Worm (Caenorhabditis elegans) whole organism, L2 larva: ENCODE results near the gene R05G9.1.
A peak's percentile ranks its signal among the peaks of the same experiment; 100 is the strongest.

Source experiments
- C34F6.9 ChIP-seq: fragments of 150-350 bp; optimal IDR thresholded peaks from 2 replicates; lab custom pipeline; 2014; ENCODE audit warnings: missing biosample characterization, missing genetic modification characterization
- F13H6.1 ChIP-seq: sonication (generic microtip); optimal IDR thresholded peaks from 2 replicates; lab custom pipeline; 2016; ENCODE audit warnings: missing genetic modification characterization, missing compliant biosample characterization
- R02D3.7 ChIP-seq: fragments of 150-350 bp; optimal IDR thresholded peaks from 2 replicates; lab custom pipeline; 2014; ENCODE audit warnings: missing biosample characterization, missing genetic modification characterization
- Y55F3AM.14 ChIP-seq: fragments of 200-800 bp; sonication (Bioruptor generic); optimal IDR thresholded peaks from 2 replicates; lab custom pipeline; 2018; ENCODE audit warnings: mild to moderate bottlenecking, missing genetic modification characterization, missing compliant biosample characterization
- ZK546.5 ChIP-seq: sonication (generic microtip); optimal IDR thresholded peaks from 2 replicates; lab custom pipeline; 2017; ENCODE audit warnings: missing biosample characterization, missing genetic modification characterization
- alr-1 ChIP-seq: fragments of 150-350 bp; optimal IDR thresholded peaks from 2 replicates; lab custom pipeline; 2014; ENCODE audit warnings: missing biosample characterization, missing genetic modification characterization
- ama-1 ChIP-seq: fragments of 150-350 bp; optimal IDR thresholded peaks from 2 replicates; lab custom pipeline; 2018; ENCODE audit warnings: inconsistent platforms
- blmp-1 ChIP-seq: sonication (generic microtip); optimal IDR thresholded peaks from 2 replicates; lab custom pipeline; 2017; ENCODE audit warnings: missing genetic modification characterization, mild to moderate bottlenecking, missing compliant biosample characterization, antibody characterized with exemption, moderate library complexity; ENCODE audit not compliant: insufficient read depth
- ceh-16 ChIP-seq: fragments of 150-350 bp; optimal IDR thresholded peaks from 2 replicates; lab custom pipeline; 2014; ENCODE audit warnings: missing biosample characterization, missing genetic modification characterization
- ceh-82 ChIP-seq: fragments of 150-350 bp; optimal IDR thresholded peaks from 2 replicates; lab custom pipeline; 2014; ENCODE audit warnings: missing biosample characterization, missing genetic modification characterization
- dmd-4 ChIP-seq: sonication (generic microtip); optimal IDR thresholded peaks from 2 replicates; lab custom pipeline; 2017; ENCODE audit warnings: missing biosample characterization, missing genetic modification characterization
- egl-27 ChIP-seq: sonication (generic microtip); optimal IDR thresholded peaks from 3 replicates; lab custom pipeline; 2017; ENCODE audit warnings: missing biosample characterization, missing genetic modification reagents, missing genetic modification characterization
- elt-1 ChIP-seq: fragments of 150-350 bp; optimal IDR thresholded peaks from 2 replicates; lab custom pipeline; 2014; ENCODE audit warnings: missing biosample characterization, missing genetic modification characterization
- fos-1 ChIP-seq: fragments of 150-350 bp; optimal IDR thresholded peaks from 2 replicates; lab custom pipeline; 2014; ENCODE audit warnings: missing biosample characterization, missing genetic modification characterization
- gmeb-1 ChIP-seq: fragments of 150-350 bp; optimal IDR thresholded peaks from 2 replicates; lab custom pipeline; 2014; ENCODE audit warnings: missing biosample characterization, missing genetic modification characterization
- lin-11 ChIP-seq: fragments of 150-350 bp; sonication (generic microtip); optimal IDR thresholded peaks from 2 replicates; lab custom pipeline; 2014; ENCODE audit warnings: missing biosample characterization, missing genetic modification characterization, inconsistent platforms, mixed read lengths
- lin-13 ChIP-seq: fragments of 150-350 bp; optimal IDR thresholded peaks from 2 replicates; lab custom pipeline; 2014; ENCODE audit warnings: missing biosample characterization, missing genetic modification reagents, missing genetic modification characterization
- lin-39 ChIP-seq: fragments of 150-350 bp; optimal IDR thresholded peaks from 2 replicates; lab custom pipeline; 2014; ENCODE audit warnings: missing biosample characterization, missing genetic modification reagents, missing genetic modification characterization
- lsy-2 ChIP-seq, 2 experiments: fragments of 150-350 bp in 1 of 2; sonication (generic microtip) in 1 of 2; optimal IDR thresholded peaks; 2 replicates each; lab custom pipeline; 2014 to 2017; ENCODE audit warnings: missing biosample characterization in 2 of 2, missing genetic modification characterization in 2 of 2
- mbf-1 ChIP-seq: sonication (generic microtip); optimal IDR thresholded peaks from 2 replicates; lab custom pipeline; 2017; ENCODE audit warnings: missing biosample characterization, missing genetic modification characterization
- mdl-1 ChIP-seq, 2 experiments: fragments of 150-350 bp in 1 of 2; sonication (generic microtip) in 1 of 2; optimal IDR thresholded peaks; 2 replicates each; lab custom pipeline; 2017; ENCODE audit warnings: missing biosample characterization in 2 of 2, missing genetic modification characterization in 2 of 2
- nhr-10 ChIP-seq: sonication (generic microtip); optimal IDR thresholded peaks from 2 replicates; lab custom pipeline; 2017; ENCODE audit warnings: missing biosample characterization, missing genetic modification characterization
- nhr-12 ChIP-seq: fragments of 150-350 bp; optimal IDR thresholded peaks from 2 replicates; lab custom pipeline; 2014; ENCODE audit warnings: missing biosample characterization, missing genetic modification characterization
- nhr-237 ChIP-seq: fragments of 150-350 bp; optimal IDR thresholded peaks from 2 replicates; lab custom pipeline; 2014; ENCODE audit warnings: missing biosample characterization, missing genetic modification characterization
- nhr-25 ChIP-seq: fragments of 150-350 bp; sonication (generic microtip); optimal IDR thresholded peaks from 3 replicates; lab custom pipeline; 2014; ENCODE audit warnings: missing biosample characterization, missing genetic modification characterization
- nhr-6 ChIP-seq: fragments of 150-350 bp; optimal IDR thresholded peaks from 2 replicates; lab custom pipeline; 2014; ENCODE audit warnings: missing biosample characterization, missing genetic modification characterization
- nhr-77 ChIP-seq: fragments of 150-350 bp; optimal IDR thresholded peaks from 2 replicates; lab custom pipeline; 2014; ENCODE audit warnings: missing biosample characterization, missing genetic modification characterization
- peb-1 ChIP-seq: fragments of 150-350 bp; optimal IDR thresholded peaks from 2 replicates; lab custom pipeline; 2014; ENCODE audit warnings: missing biosample characterization, missing genetic modification characterization
- sem-4 ChIP-seq: fragments of 150-350 bp; optimal IDR thresholded peaks from 2 replicates; lab custom pipeline; 2014; ENCODE audit warnings: missing biosample characterization, missing genetic modification reagents, missing genetic modification characterization
- skn-1 ChIP-seq: sonication (generic microtip); optimal IDR thresholded peaks from 2 replicates; lab custom pipeline; 2017; ENCODE audit warnings: missing biosample characterization, missing genetic modification characterization
- sma-9 ChIP-seq, 2 experiments: fragments of 150-350 bp in 1 of 2; sonication (generic microtip) in 1 of 2; optimal IDR thresholded peaks; 2 replicates each; lab custom pipeline; 2014 to 2016; ENCODE audit warnings: missing genetic modification characterization in 2 of 2, mild to moderate bottlenecking in 1 of 2, missing biosample characterization in 1 of 2, missing compliant biosample characterization in 1 of 2, missing genetic modification reagents in 1 of 2, moderate library complexity in 1 of 2
- snpc-4 ChIP-seq: fragments of 150-350 bp; optimal IDR thresholded peaks from 2 replicates; lab custom pipeline; 2014; ENCODE audit warnings: missing biosample characterization, missing genetic modification characterization
- unc-39 ChIP-seq: fragments of 150-350 bp; optimal IDR thresholded peaks from 2 replicates; lab custom pipeline; 2014; ENCODE audit warnings: missing biosample characterization, missing genetic modification characterization
- unc-55 ChIP-seq: fragments of 150-350 bp; sonication (generic microtip); optimal IDR thresholded peaks from 3 replicates; lab custom pipeline; 2014; ENCODE audit warnings: missing biosample characterization, missing genetic modification reagents, missing genetic modification characterization
- unc-62 ChIP-seq: fragments of 150-350 bp; optimal IDR thresholded peaks from 2 replicates; lab custom pipeline; 2014; ENCODE audit warnings: missing biosample characterization, missing genetic modification reagents, missing genetic modification characterization
- zag-1 ChIP-seq: fragments of 150-350 bp; optimal IDR thresholded peaks from 2 replicates; lab custom pipeline; 2014; ENCODE audit warnings: missing biosample characterization, missing genetic modification characterization
- ztf-1 ChIP-seq: fragments of 200-800 bp; sonication (Bioruptor generic); conservative IDR thresholded peaks from 2 replicates; pipeline ENCODE4 v1.3.6; 2022; ENCODE audit warnings: missing genetic modification characterization, missing compliant biosample characterization
- ztf-4 ChIP-seq: fragments of 150-350 bp; optimal IDR thresholded peaks from 2 replicates; lab custom pipeline; 2014; ENCODE audit warnings: missing biosample characterization, missing genetic modification characterization

R05G9.1 gene

DNA sequence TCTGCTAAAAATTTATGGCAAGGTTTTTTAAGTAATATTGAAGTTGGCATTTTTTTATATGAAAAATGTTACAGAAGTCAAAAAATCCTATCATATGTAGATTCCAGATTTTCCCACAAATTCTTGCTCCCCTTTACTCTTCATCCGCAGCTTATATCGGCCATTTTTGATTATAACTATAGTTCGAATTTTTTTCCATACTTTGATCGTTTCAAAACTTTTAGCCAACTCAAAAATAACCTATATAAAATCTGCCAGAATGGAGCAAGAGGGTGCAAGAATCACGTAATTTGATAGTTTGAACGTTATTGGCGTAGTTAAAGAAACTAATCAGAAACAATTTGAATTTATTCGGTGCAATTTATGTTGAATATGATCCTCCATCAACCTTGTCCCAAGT, 21.0 kb downstream of the R05G9.1 start:
- TF ChIP-seq dmd-4 (tag; lab: Kevin White, UChicago) (no peak), ceh-16 (tag; lab: Kevin White, UChicago) (no peak), alr-1 (tag; lab: Kevin White, UChicago) (no peak), nhr-10 (tag; lab: Kevin White, UChicago) (no peak), elt-1 (tag; lab: Kevin White, UChicago) (no peak), unc-62 (GFP tag; lab: Kevin White, UChicago) (no peak), nhr-25 (tag; lab: Kevin White, UChicago) (no peak), skn-1 (no peak), R02D3.7 (tag; lab: Kevin White, UChicago) (no peak), fos-1 (tag; lab: Kevin White, UChicago) (no peak), snpc-4 (tag; lab: Kevin White, UChicago) (no peak), nhr-77 (no peak)

DNA sequence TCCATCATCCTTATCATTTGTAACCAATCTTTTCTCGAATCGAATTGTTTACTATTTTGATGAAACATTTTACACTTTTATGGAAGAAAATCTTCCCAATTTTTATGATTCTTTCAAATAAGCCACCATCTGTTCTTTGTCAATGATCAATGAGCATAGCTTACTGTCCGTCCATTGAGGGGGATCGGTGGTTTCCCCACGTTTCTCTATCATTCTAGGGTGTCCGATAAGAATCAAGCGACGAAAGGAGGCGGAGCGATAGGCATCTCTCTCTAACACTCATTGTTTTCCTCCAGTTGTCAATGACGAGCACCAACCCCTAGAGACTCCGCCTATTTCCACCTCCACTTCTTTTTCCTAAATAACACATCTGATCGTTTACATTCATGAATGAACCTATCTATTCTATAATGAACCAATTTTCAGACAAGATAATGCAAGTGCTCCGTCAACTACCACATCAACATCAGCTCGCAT, 21.6 kb downstream of the R05G9.1 start, which contains the start of gene C56E6.2:
Gene C56E6.2, plus strand, starts transcription at position 427 of the 477 bp plus-strand sequence.
- TF ChIP-seq ztf-4 (tag; lab: Kevin White, UChicago) (no peak), sma-9 (GFP tag; optimal IDR thresholded peaks at IDR 0.05; lab: Kevin White, UChicago) (no peak), sma-9 (tag; optimal IDR thresholded peaks at IDR 0.05; lab: Kevin White, UChicago) (no peak), fos-1 (tag; lab: Kevin White, UChicago) (peak; percentile 16), ceh-82 (no peak), unc-55 (GFP tag; lab: Kevin White, UChicago) (no peak)

DNA sequence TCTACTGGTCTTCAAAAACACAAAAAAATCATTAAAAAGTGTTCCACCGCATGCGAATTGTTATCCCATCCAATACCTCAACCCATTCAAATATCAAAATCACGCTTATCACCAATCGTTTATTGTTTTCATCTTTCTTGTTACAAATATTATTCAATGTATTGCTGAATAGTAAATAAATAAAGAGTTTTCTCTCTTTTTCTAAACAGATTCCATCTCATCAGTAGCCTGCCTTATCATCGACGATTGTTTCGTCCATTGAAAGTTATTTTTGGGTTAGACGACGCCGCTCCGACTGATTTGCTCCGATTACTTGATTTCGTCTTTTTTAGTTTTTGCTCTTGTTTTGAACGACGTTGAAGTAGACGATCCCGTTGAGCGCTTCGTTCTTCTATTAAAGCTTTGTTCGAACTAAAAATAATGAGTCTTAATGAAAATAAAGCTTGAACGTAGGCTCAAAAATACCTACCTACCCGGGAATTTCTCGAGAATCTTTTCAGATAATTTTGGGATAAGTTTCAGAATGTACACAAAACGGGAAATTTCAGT, 23.2 kb downstream of the R05G9.1 start:
- TF ChIP-seq nhr-237 (tag; lab: Kevin White, UChicago), result no peak
- TF ChIP-seq lsy-2 (tag; optimal IDR thresholded peaks at IDR 0.05; lab: Kevin White, UChicago), result no peak
- TF ChIP-seq C34F6.9 (tag; lab: Kevin White, UChicago), result no peak
- no peak for TF ChIP-seq lin-39 (tag; lab: Kevin White, UChicago)
- no peak for TF ChIP-seq nhr-25 (tag; lab: Kevin White, UChicago)
- TF ChIP-seq sma-9 (GFP tag; optimal IDR thresholded peaks at IDR 0.05; lab: Kevin White, UChicago), result no peak
- no peak for TF ChIP-seq sma-9 (tag; optimal IDR thresholded peaks at IDR 0.05; lab: Kevin White, UChicago)
- TF ChIP-seq ztf-1 (GFP tag; lab: Robert Waterston, UW), result no peak
- no peak for TF ChIP-seq nhr-6 (tag; lab: Kevin White, UChicago)
- no peak for TF ChIP-seq ZK546.5 (tag; lab: Kevin White, UChicago)
- no peak for TF ChIP-seq ceh-82
- TF ChIP-seq sem-4, result no peak
- no peak for TF ChIP-seq lin-13 (GFP tag; lab: Kevin White, UChicago)
- no peak for TF ChIP-seq fos-1 (tag; lab: Kevin White, UChicago)
- TF ChIP-seq ztf-4 (tag; lab: Kevin White, UChicago), result no peak
- no peak for TF ChIP-seq gmeb-1 (tag; lab: Kevin White, UChicago)
- no peak for TF ChIP-seq egl-27 (tag; lab: Kevin White, UChicago)
- no peak for TF ChIP-seq nhr-12 (tag; lab: Kevin White, UChicago)
- no peak for TF ChIP-seq peb-1
- TF ChIP-seq blmp-1 (tag; lab: Kevin White, UChicago), result no peak
- no peak for TF ChIP-seq snpc-4 (tag; lab: Kevin White, UChicago)

DNA sequence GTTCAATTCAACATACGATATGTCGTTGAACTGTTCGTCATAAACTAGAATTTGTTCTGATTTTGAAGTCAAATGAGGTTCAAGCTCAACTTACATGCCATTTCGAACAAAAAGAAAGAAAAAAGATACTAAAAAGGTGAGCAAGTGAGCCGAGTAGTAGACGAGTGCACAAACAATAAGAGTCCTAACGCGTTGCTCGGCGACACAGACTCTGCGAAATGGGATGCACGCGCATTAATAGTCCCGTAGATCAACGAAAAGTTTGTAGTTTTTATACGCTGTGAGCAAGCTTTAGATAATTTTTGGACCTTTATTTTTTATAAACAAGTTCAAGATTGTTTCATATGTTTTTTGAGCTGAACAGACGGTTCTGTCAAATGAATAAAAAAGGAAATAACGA, 25.7 kb downstream of the R05G9.1 start, which contains the start of gene C56E6.4:
Gene C56E6.4, minus strand, starts transcription at position 101 of the 400 bp plus-strand sequence.
- no peak for TF ChIP-seq ceh-16 (tag; lab: Kevin White, UChicago)
- no peak for TF ChIP-seq alr-1 (tag; lab: Kevin White, UChicago)
- TF ChIP-seq F13H6.1 (tag; lab: Kevin White, UChicago), result no peak
- TF ChIP-seq ZK546.5 (tag; lab: Kevin White, UChicago), result no peak
- no peak for TF ChIP-seq elt-1 (tag; lab: Kevin White, UChicago)
- TF ChIP-seq C34F6.9 (tag; lab: Kevin White, UChicago), result no peak
- no peak for TF ChIP-seq lin-13 (GFP tag; lab: Kevin White, UChicago)
- TF ChIP-seq lin-39 (tag; lab: Kevin White, UChicago), result no peak
- no peak for TF ChIP-seq unc-55 (GFP tag; lab: Kevin White, UChicago)
- no peak for TF ChIP-seq nhr-10 (tag; lab: Kevin White, UChicago)
- TF ChIP-seq nhr-237 (tag; lab: Kevin White, UChicago), result no peak
- TF ChIP-seq nhr-77, result no peak

DNA sequence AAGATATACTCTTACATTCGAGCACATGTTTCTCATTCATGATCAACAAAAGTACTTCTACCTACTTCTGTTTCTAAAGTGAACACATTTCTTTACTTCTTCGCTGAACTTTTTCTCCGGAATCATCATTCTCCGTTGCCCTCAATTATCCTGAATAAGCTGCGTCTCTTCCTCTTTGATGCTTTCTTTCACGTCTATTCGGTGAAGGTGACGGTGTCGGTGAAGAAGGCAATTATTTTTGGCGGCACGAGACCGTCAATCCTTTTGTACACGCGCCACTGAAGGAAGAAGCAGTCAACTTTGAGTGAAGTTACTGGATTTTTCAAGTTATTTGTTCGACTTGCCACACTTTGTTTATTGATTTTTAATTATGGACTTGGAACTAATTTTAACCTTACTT, 28.6 kb downstream of the R05G9.1 start, which contains the start of gene abch-1:
Gene abch-1, minus strand, starts transcription at position 101 of the 400 bp plus-strand sequence.
- TF ChIP-seq F13H6.1 (tag; lab: Kevin White, UChicago), result no peak
- no peak for TF ChIP-seq nhr-25 (tag; lab: Kevin White, UChicago)
- TF ChIP-seq unc-62 (GFP tag; lab: Kevin White, UChicago), result no peak
- TF ChIP-seq mdl-1 (tag; optimal IDR thresholded peaks at IDR 0.05; lab: Kevin White, UChicago), result no peak
- TF ChIP-seq lin-39 (tag; lab: Kevin White, UChicago), result no peak
- TF ChIP-seq blmp-1 (tag; lab: Kevin White, UChicago), result no peak
- no peak for TF ChIP-seq nhr-10 (tag; lab: Kevin White, UChicago)
- no peak for TF ChIP-seq fos-1 (tag; lab: Kevin White, UChicago)
- TF ChIP-seq lin-11 (tag; lab: Kevin White, UChicago), result no peak
- TF ChIP-seq sem-4, result no peak
- TF ChIP-seq ztf-1 (GFP tag; lab: Robert Waterston, UW), result no peak
- no peak for TF ChIP-seq Y55F3AM.14 (GFP tag; lab: Kevin White, UChicago)
- TF ChIP-seq unc-55 (GFP tag; lab: Kevin White, UChicago), result no peak
- TF ChIP-seq alr-1 (tag; lab: Kevin White, UChicago), result no peak
- no peak for TF ChIP-seq ama-1 (lab: Kevin White, UChicago)
- TF ChIP-seq unc-39 (tag; lab: Kevin White, UChicago), result no peak
- TF ChIP-seq zag-1 (tag; lab: Kevin White, UChicago), result no peak
- no peak for TF ChIP-seq mbf-1 (tag; lab: Kevin White, UChicago)
